Fruit fly (Drosophila melanogaster) whole organism, embryonic: ENCODE data around the gene CG14803.

Experiments used
- CG10462 ChIP-seq: fragments of 200-800 bp; sonication (Bioruptor generic); optimal IDR thresholded peaks from 2 replicates; lab custom pipeline; 2016; ENCODE audit warnings: missing biosample characterization, missing genetic modification characterization
- CG10959 ChIP-seq: fragments of 200-800 bp; sonication (Bioruptor generic); IDR thresholded peaks from 2 replicates; pipeline ENCODE4 v1.3.6; 2022; ENCODE audit warnings: missing biosample characterization, missing genetic modification characterization
- CG11247 ChIP-seq: fragments of 200-800 bp; sonication (Bioruptor generic); IDR thresholded peaks from 2 replicates; pipeline ENCODE4 v1.3.6; 2022; ENCODE audit warnings: missing biosample characterization, missing genetic modification characterization
- CG11456 ChIP-seq: fragments of 200-800 bp; sonication (Bioruptor generic); IDR thresholded peaks from 3 replicates; pipeline ENCODE4 v1.3.6; 2022; ENCODE audit warnings: missing biosample characterization, missing genetic modification characterization
- CG12104 ChIP-seq: fragments of 200-800 bp; sonication (Bioruptor generic); optimal IDR thresholded peaks from 3 replicates; lab custom pipeline; 2016; ENCODE audit warnings: missing biosample characterization, missing genetic modification characterization
- CG13894 ChIP-seq: fragments of 200-800 bp; sonication (Bioruptor generic); optimal IDR thresholded peaks from 3 replicates; lab custom pipeline; 2018; ENCODE audit warnings: missing biosample characterization, mild to moderate bottlenecking, missing genetic modification characterization, moderate library complexity
- CG17186 ChIP-seq: fragments of 200-800 bp; sonication (Bioruptor generic); optimal IDR thresholded peaks from 3 replicates; lab custom pipeline; 2017; ENCODE audit warnings: missing biosample characterization, missing genetic modification reagents, missing genetic modification characterization
- CG2875 ChIP-seq: fragments of 200-800 bp; sonication (Bioruptor generic); optimal IDR thresholded peaks from 2 replicates; lab custom pipeline; 2017; ENCODE audit warnings: missing biosample characterization, mild to moderate bottlenecking, missing genetic modification characterization, missing genetic modification reagents
- CG2889 ChIP-seq: fragments of 200-800 bp; sonication (Bioruptor generic); IDR thresholded peaks from 3 replicates; pipeline ENCODE4 v1.3.6; 2022; ENCODE audit warnings: missing biosample characterization, missing genetic modification characterization
- CG32532 ChIP-seq: fragments of 200-800 bp; sonication (Bioruptor generic); IDR thresholded peaks from 2 replicates; pipeline ENCODE4 v1.3.6; 2022; ENCODE audit warnings: missing biosample characterization, missing genetic modification characterization
- CG34422 ChIP-seq: fragments of 200-800 bp; sonication (Bioruptor generic); IDR thresholded peaks from 3 replicates; pipeline ENCODE4 v1.3.6; 2022; ENCODE audit warnings: missing biosample characterization, missing genetic modification characterization
- CG3995 ChIP-seq: fragments of 200-800 bp; sonication (Bioruptor generic); optimal IDR thresholded peaks from 3 replicates; lab custom pipeline; 2016; ENCODE audit warnings: missing biosample characterization, missing genetic modification characterization
- CG4424 ChIP-seq: fragments of 200-800 bp; sonication (Bioruptor generic); optimal IDR thresholded peaks from 3 replicates; lab custom pipeline; 2016; ENCODE audit warnings: missing biosample characterization, missing genetic modification characterization
- CG4820 ChIP-seq: fragments of 200-800 bp; sonication (Bioruptor generic); optimal IDR thresholded peaks from 3 replicates; lab custom pipeline; 2016; ENCODE audit warnings: missing biosample characterization, missing genetic modification characterization
- CG4854 ChIP-seq: fragments of 200-800 bp; sonication (Bioruptor generic); optimal IDR thresholded peaks from 2 replicates; lab custom pipeline; 2016; ENCODE audit warnings: missing biosample characterization, missing genetic modification characterization, inconsistent platforms
- CG6272 ChIP-seq: fragments of 200-800 bp; sonication (Bioruptor generic); IDR thresholded peaks from 2 replicates; pipeline ENCODE4 v1.3.6; 2022; ENCODE audit warnings: missing biosample characterization, missing genetic modification characterization
- CG6854 ChIP-seq: fragments of 200-800 bp; sonication (Bioruptor generic); optimal IDR thresholded peaks from 3 replicates; lab custom pipeline; 2017; ENCODE audit warnings: missing biosample characterization, mild to moderate bottlenecking, missing genetic modification characterization
- CG8089 ChIP-seq: fragments of 200-800 bp; sonication (Bioruptor generic); optimal IDR thresholded peaks from 3 replicates; lab custom pipeline; 2016; ENCODE audit warnings: missing biosample characterization, missing genetic modification characterization
- CHES-1-like ChIP-seq: fragments of 200-800 bp; sonication (Bioruptor generic); optimal IDR thresholded peaks from 2 replicates; lab custom pipeline; 2016; ENCODE audit warnings: missing biosample characterization, missing genetic modification characterization
- Camta ChIP-seq: fragments of 200-800 bp; sonication (Bioruptor generic); optimal IDR thresholded peaks from 2 replicates; lab custom pipeline; 2016; ENCODE audit warnings: missing biosample characterization, missing genetic modification characterization
- Deaf1 ChIP-seq: fragments of 200-800 bp; optimal IDR thresholded peaks from 3 replicates; lab custom pipeline; 2019; ENCODE audit warnings: missing biosample characterization, mild to moderate bottlenecking, missing genetic modification characterization, moderate library complexity
- Gug ChIP-seq: fragments of 200-800 bp; sonication (Bioruptor generic); IDR thresholded peaks from 4 replicates; pipeline ENCODE4 v1.3.6; 2022; ENCODE audit warnings: missing biosample characterization, missing genetic modification characterization
- MBD-R2 ChIP-seq: fragments of 200-800 bp; sonication (Bioruptor generic); IDR thresholded peaks from 2 replicates; pipeline ENCODE4 v1.3.6; 2022; ENCODE audit warnings: missing biosample characterization, missing genetic modification characterization
- NfI ChIP-seq: fragments of 200-800 bp; sonication (Bioruptor generic); optimal IDR thresholded peaks from 3 replicates; lab custom pipeline; 2018; ENCODE audit warnings: missing biosample characterization, mild to moderate bottlenecking, missing genetic modification characterization, moderate library complexity
- Opbp ChIP-seq: fragments of 200-800 bp; sonication (Bioruptor generic); IDR thresholded peaks from 3 replicates; pipeline ENCODE4 v1.3.6; 2022; ENCODE audit warnings: missing biosample characterization, missing genetic modification characterization; ENCODE audit not compliant: partially characterized antibody
- Rfx ChIP-seq: fragments of 200-800 bp; sonication (Bioruptor generic); IDR thresholded peaks from 2 replicates; pipeline ENCODE4 v1.3.6; 2022; ENCODE audit warnings: missing biosample characterization, missing genetic modification characterization
- Sry-β ChIP-seq: fragments of 200-800 bp; sonication (Bioruptor generic); optimal IDR thresholded peaks from 2 replicates; lab custom pipeline; 2018; ENCODE audit warnings: missing biosample characterization, mild to moderate bottlenecking, missing genetic modification characterization, moderate library complexity
- chn ChIP-seq: fragments of 200-800 bp; sonication (Bioruptor generic); optimal IDR thresholded peaks from 2 replicates; lab custom pipeline; 2016; ENCODE audit warnings: missing biosample characterization, missing genetic modification characterization
- ham ChIP-seq: fragments of 200-800 bp; sonication (Bioruptor generic); IDR thresholded peaks from 2 replicates; pipeline ENCODE4 v1.3.6; 2022; ENCODE audit warnings: missing biosample characterization, missing genetic modification characterization
- insv ChIP-seq, 2 experiments: fragments of 200-800 bp; sonication (Bioruptor generic); optimal IDR thresholded peaks; 3 replicates each; lab custom pipeline; 2016 to 2018; ENCODE audit warnings: missing biosample characterization in 2 of 2, missing genetic modification characterization in 2 of 2
- mam ChIP-seq: fragments of 200-800 bp; sonication (Bioruptor generic); optimal IDR thresholded peaks from 3 replicates; lab custom pipeline; 2016; ENCODE audit warnings: missing biosample characterization, missing genetic modification characterization
- oc ChIP-seq: fragments of 200-800 bp; sonication (Bioruptor generic); optimal IDR thresholded peaks from 2 replicates; lab custom pipeline; 2018; ENCODE audit warnings: missing biosample characterization, mild to moderate bottlenecking, missing genetic modification characterization, moderate library complexity
- onecut ChIP-seq: fragments of 200-800 bp; sonication (Bioruptor generic); IDR thresholded peaks from 2 replicates; pipeline ENCODE4 v1.3.6; 2022; ENCODE audit warnings: missing biosample characterization, missing genetic modification characterization
- org-1 ChIP-seq: fragments of 200-800 bp; sonication (Bioruptor generic); optimal IDR thresholded peaks from 2 replicates; lab custom pipeline; 2017; ENCODE audit warnings: missing biosample characterization, missing genetic modification characterization
- p53 ChIP-seq: fragments of 200-800 bp; sonication (Bioruptor generic); optimal IDR thresholded peaks from 2 replicates; lab custom pipeline; 2016; ENCODE audit warnings: missing biosample characterization, missing genetic modification characterization
- pros ChIP-seq: fragments of 200-800 bp; sonication (Bioruptor generic); optimal IDR thresholded peaks from 3 replicates; lab custom pipeline; 2019; ENCODE audit warnings: missing biosample characterization, mild to moderate bottlenecking, missing genetic modification characterization, moderate library complexity
- scrt ChIP-seq: fragments of 200-800 bp; sonication (Bioruptor generic); optimal IDR thresholded peaks from 2 replicates; lab custom pipeline; 2018; ENCODE audit warnings: missing biosample characterization, mild to moderate bottlenecking, missing genetic modification characterization, moderate library complexity
- toy ChIP-seq: fragments of 200-800 bp; sonication (Bioruptor generic); IDR thresholded peaks from 2 replicates; pipeline ENCODE4 v1.3.6; 2022; ENCODE audit warnings: missing biosample characterization, missing genetic modification characterization
- vfl ChIP-seq: fragments of 200-800 bp; sonication (Bioruptor generic); optimal IDR thresholded peaks from 2 replicates; lab custom pipeline; 2016; ENCODE audit warnings: missing biosample characterization, missing genetic modification characterization
- wek ChIP-seq: fragments of 200-800 bp; sonication (Bioruptor generic); optimal IDR thresholded peaks from 3 replicates; lab custom pipeline; 2018; ENCODE audit warnings: missing biosample characterization, mild to moderate bottlenecking, missing genetic modification characterization, moderate library complexity
- zen ChIP-seq: fragments of 200-800 bp; sonication (Bioruptor generic); optimal IDR thresholded peaks from 3 replicates; lab custom pipeline; 2018; ENCODE audit warnings: missing biosample characterization, mild to moderate bottlenecking, missing genetic modification characterization, moderate library complexity

The CG14803 gene

dm6 chrX:1879606-1880110 is 11.0 kb downstream of the CG14803 start, which contains the start of gene CG14818 (continued):
- no peak for TF ChIP-seq oc (tag; lab: Kevin White, UChicago)
- TF ChIP-seq CG13894: peak; percentile 63
- no peak for TF ChIP-seq CG2889 (GFP tag; lab: Robert Waterston, UW)
- peak; percentile 72; the same call in 1 of the 3 replicates for TF ChIP-seq CG11456 (GFP tag; lab: Robert Waterston, UW)
- TF ChIP-seq CG12104 (GFP tag; lab: Kevin White, UChicago): no peak
- peak; percentile 27 for TF ChIP-seq CG8089
- TF ChIP-seq insv (GFP tag; optimal IDR thresholded peaks at IDR 0.05; lab: Kevin White, UChicago): peak in 1 of 2 experiments; percentile 81
- TF ChIP-seq MBD-R2 (GFP tag; lab: Robert Waterston, UW): peak; percentile 55
- TF ChIP-seq CG34422: peak; percentile 48; the same call in 1 of the 3 replicates
- no peak for TF ChIP-seq Deaf1 (tag; lab: Kevin White, UChicago)
- TF ChIP-seq CG4424: peak; percentile 50
- peak; percentile 24 for TF ChIP-seq Sry-β (GFP tag; lab: Kevin White, UChicago)
- TF ChIP-seq CG4820 (GFP tag; lab: Kevin White, UChicago): peak; percentile 51
- no peak for TF ChIP-seq scrt (GFP tag; lab: Kevin White, UChicago)
- peak; percentile 65 for TF ChIP-seq CHES-1-like
- TF ChIP-seq Gug (GFP tag; lab: Robert Waterston, UW): peak; percentile 67; the same call in 3 of the 4 replicates
- TF ChIP-seq p53 (GFP tag; lab: Kevin White, UChicago): no peak
- no peak for TF ChIP-seq pros (GFP tag; lab: Kevin White, UChicago)
- TF ChIP-seq CG32532 (GFP tag; lab: Robert Waterston, UW): peak; percentile 55; the same call in 1 of the 2 replicates
- no peak for TF ChIP-seq CG6854 (GFP tag; lab: Kevin White, UChicago)
- TF ChIP-seq Camta: peak; percentile 64
- TF ChIP-seq CG4854 (GFP tag; lab: Kevin White, UChicago): no peak
- peak; percentile 81 for TF ChIP-seq mam (GFP tag; lab: Kevin White, UChicago)
- peak; percentile 43 for TF ChIP-seq vfl (GFP tag; lab: Kevin White, UChicago)
- TF ChIP-seq Opbp (GFP tag; lab: Robert Waterston, UW): peak; percentile 79
- TF ChIP-seq CG11247 (GFP tag; lab: Robert Waterston, UW): no peak
- TF ChIP-seq CG6272 (GFP tag; lab: Robert Waterston, UW): peak; percentile 50
- TF ChIP-seq wek (GFP tag; lab: Kevin White, UChicago): peak; percentile 81
- no peak for TF ChIP-seq toy (GFP tag; lab: Robert Waterston, UW)
- TF ChIP-seq ham (GFP tag; lab: Robert Waterston, UW): no peak
- TF ChIP-seq onecut (GFP tag; lab: Robert Waterston, UW): no peak; the same call in 1 of the 2 replicates
- TF ChIP-seq CG3995: peak; percentile 63
- no peak for TF ChIP-seq org-1 (GFP tag; lab: Kevin White, UChicago)
- TF ChIP-seq Rfx (GFP tag; lab: Robert Waterston, UW): peak; percentile 82
- TF ChIP-seq CG2875 (GFP tag; lab: Kevin White, UChicago): no peak
- peak; percentile 53 for TF ChIP-seq chn (GFP tag; lab: Kevin White, UChicago)
- TF ChIP-seq CG10959: peak; percentile 33; the same call in 1 of the 2 replicates
- peak; percentile 53 for TF ChIP-seq NfI (GFP tag; lab: Kevin White, UChicago)
- TF ChIP-seq zen (tag; lab: Kevin White, UChicago): peak; percentile 20
- TF ChIP-seq CG17186 (GFP tag; lab: Kevin White, UChicago): no peak
- TF ChIP-seq CG10462 (GFP tag; lab: Kevin White, UChicago): peak; percentile 14
